Fruit fly (Drosophila melanogaster): Measurements from ENCODE around the gene Smr.
A peak's percentile ranks its signal among the peaks of the same experiment; 100 is the strongest.

Gene Smr

DNA sequence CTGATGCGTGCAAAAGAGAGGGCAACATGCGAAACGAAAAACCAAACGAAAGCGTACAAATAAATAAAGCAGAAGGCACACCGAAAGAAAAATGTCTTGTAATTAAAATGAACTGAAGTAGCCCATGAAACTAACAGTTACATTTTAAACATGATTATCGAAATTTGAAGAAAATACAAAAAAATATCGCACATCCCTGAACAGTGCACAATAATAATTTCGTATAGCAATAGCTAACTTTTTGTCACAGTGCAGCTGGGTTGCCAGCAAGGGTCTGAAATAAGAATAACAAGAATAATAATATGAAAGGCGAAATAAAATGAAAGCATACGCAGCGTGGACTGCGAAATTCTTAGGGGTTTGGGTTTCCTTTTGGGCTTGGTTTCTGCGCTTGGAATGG lies 9.8 kb upstream of the Smr start (continued):
- TF ChIP-seq CG6272 (GFP tag; IDR thresholded peaks at IDR 0.05) (peak; percentile 98), CG1233 (GFP tag; optimal IDR thresholded peaks at IDR 0.05) (peak; percentile 88), CG15269 (tag; optimal IDR thresholded peaks at IDR 0.05) (peak; percentile 99), gsb (GFP tag; IDR thresholded peaks at IDR 0.05) (peak; percentile 98), HmgZ (tag; optimal IDR thresholded peaks at IDR 0.05) (peak; percentile 99), en (GFP tag; optimal IDR thresholded peaks at IDR 0.05) (peak; percentile 91), NC2α (GFP tag; optimal IDR thresholded peaks at IDR 0.05) (peak; percentile 99), CG2712 (tag; optimal IDR thresholded peaks at IDR 0.05) (peak; percentile 99), CG10366 (GFP tag; IDR thresholded peaks at IDR 0.05) (peak; percentile 99), nerfin-2 (GFP tag; IDR thresholded peaks at IDR 0.05; ENCODE audit: partially characterized antibody) (no peak), tgo (GFP tag; IDR thresholded peaks at IDR 0.05) (peak; percentile 99), CG31224 (GFP tag; IDR thresholded peaks at IDR 0.05) (peak; percentile 97), CG8388 (GFP tag; optimal IDR thresholded peaks at IDR 0.05) (peak; percentile 98), CG5245 (GFP tag; optimal IDR thresholded peaks at IDR 0.05) (peak; percentile 99), tup (GFP tag; optimal IDR thresholded peaks at IDR 0.05) (peak; percentile 99), Bdp1 (GFP tag; optimal IDR thresholded peaks at IDR 0.05) (peak; percentile 95), Rx (GFP tag; IDR thresholded peaks at IDR 0.05) (peak; percentile 99), Lpt (GFP tag; optimal IDR thresholded peaks at IDR 0.05) (no peak), H2.0 (GFP tag; IDR thresholded peaks at IDR 0.05) (peak; percentile 99), fd64A (GFP tag; optimal IDR thresholded peaks at IDR 0.05) (peak; percentile 90), sc (optimal IDR thresholded peaks at IDR 0.05) (no peak), sc (GFP tag; optimal IDR thresholded peaks at IDR 0.05) (peak; percentile 99), Hr78 (GFP tag; optimal IDR thresholded peaks at IDR 0.05) (peak in 1 of 2 experiments; percentile 58), gcm (GFP tag; optimal IDR thresholded peaks at IDR 0.05) (peak; percentile 98), chm (GFP tag; IDR thresholded peaks at IDR 0.05) (peak; percentile 99), Xbp1 (GFP tag; optimal IDR thresholded peaks at IDR 0.05) (peak; percentile 99), dmrt11E (tag; optimal IDR thresholded peaks at IDR 0.05) (peak; percentile 99), CG12659 (GFP tag; optimal IDR thresholded peaks at IDR 0.05) (peak; percentile 99), Eip74EF (GFP tag; optimal IDR thresholded peaks at IDR 0.05) (peak in 1 of 2 experiments; percentile 97), CG10979 (tag; optimal IDR thresholded peaks at IDR 0.05) (peak; percentile 99), stc (GFP tag; IDR thresholded peaks at IDR 0.05) (peak; percentile 98), CG9797 (GFP tag; optimal IDR thresholded peaks at IDR 0.05) (peak; percentile 64), HLH4C (GFP tag; IDR thresholded peaks at IDR 0.05; ENCODE audit: partially characterized antibody) (no peak), crol (GFP tag; IDR thresholded peaks at IDR 0.05) (peak; percentile 69; the same call in 1 of the 2 replicates), CG4617 (GFP tag; optimal IDR thresholded peaks at IDR 0.05; ENCODE audit: borderline replicate concordance) (peak; percentile 99), jigr1 (GFP tag; IDR thresholded peaks at IDR 0.05) (peak; percentile 98), CG13624 (GFP tag; optimal IDR thresholded peaks at IDR 0.05) (peak; percentile 99), da (GFP tag; optimal IDR thresholded peaks at IDR 0.05) (peak; percentile 98), twi (tag; optimal IDR thresholded peaks at IDR 0.05) (peak; percentile 95), CG17802 (tag; optimal IDR thresholded peaks at IDR 0.05) (peak; percentile 93), chn (GFP tag; optimal IDR thresholded peaks at IDR 0.05) (peak; percentile 99), CG18619 (GFP tag; optimal IDR thresholded peaks at IDR 0.05) (peak; percentile 99), CG9609 (GFP tag; optimal IDR thresholded peaks at IDR 0.05) (peak; percentile 99), Doc3 (GFP tag; IDR thresholded peaks at IDR 0.05; ENCODE audit: partially characterized antibody) (no peak), nom (GFP tag; optimal IDR thresholded peaks at IDR 0.05) (peak; percentile 99), CkIIα-i1 (GFP tag; IDR thresholded peaks at IDR 0.05) (peak; percentile 95), CG12769 (tag; optimal IDR thresholded peaks at IDR 0.05) (peak; percentile 86), CG17385 (GFP tag; optimal IDR thresholded peaks at IDR 0.05) (peak; percentile 93), CG11696 (GFP tag; IDR thresholded peaks at IDR 0.05) (peak; percentile 95), CG2889 (GFP tag; IDR thresholded peaks at IDR 0.05) (peak; percentile 98)
